Fruit fly (Drosophila melanogaster) whole organism: ENCODE measurements around the gene CG33722.

Source experiments
- CG8478 ChIP-seq: fragments of >200 bp; optimal IDR thresholded peaks from 2 replicates; lab custom pipeline; 2018; ENCODE audit warnings: inconsistent platforms
- Dll ChIP-seq: fragments of >200 bp; optimal IDR thresholded peaks from 2 replicates; lab custom pipeline; 2017
- EcR ChIP-seq, 2 experiments: fragments of >200 bp; optimal IDR thresholded peaks; 2 replicates each; lab custom pipeline; 2017; ENCODE audit warnings: missing biosample characterization in 2 of 2, missing genetic modification characterization in 2 of 2, missing genetic modification reagents in 2 of 2
- pan ChIP-seq: fragments of >200 bp; optimal IDR thresholded peaks from 2 replicates; lab custom pipeline; 2017
- psq ChIP-seq: fragments of >200 bp; optimal IDR thresholded peaks from 2 replicates; lab custom pipeline; 2017
- usp ChIP-seq: fragments of >200 bp; optimal IDR thresholded peaks from 2 replicates; lab custom pipeline; 2017; ENCODE audit warnings: missing biosample characterization, missing genetic modification characterization, mixed read lengths

CG33722 gene

DNA sequence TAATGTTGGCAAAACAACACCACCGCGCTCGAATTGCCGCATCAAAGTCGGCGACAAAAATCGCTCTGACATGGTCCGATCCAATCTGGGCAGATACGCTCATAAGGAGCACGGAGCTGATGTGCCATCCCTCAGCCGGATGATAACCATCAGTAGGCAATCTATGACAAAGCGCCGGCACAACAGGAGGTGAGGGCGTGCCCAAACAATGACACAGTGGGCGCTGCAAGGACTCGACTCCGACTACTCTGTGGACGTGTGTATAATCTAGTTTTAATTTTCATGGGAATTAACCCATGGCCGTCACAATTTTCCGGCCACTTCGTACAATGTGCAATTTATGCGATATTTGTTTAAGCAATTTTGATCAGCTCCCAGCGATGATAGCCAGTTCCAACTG lies 31.2 kb downstream of the CG33722 start:
- TF ChIP-seq pan (no peak), usp (GFP tag; lab: Kevin White, UChicago) (no peak)

DNA sequence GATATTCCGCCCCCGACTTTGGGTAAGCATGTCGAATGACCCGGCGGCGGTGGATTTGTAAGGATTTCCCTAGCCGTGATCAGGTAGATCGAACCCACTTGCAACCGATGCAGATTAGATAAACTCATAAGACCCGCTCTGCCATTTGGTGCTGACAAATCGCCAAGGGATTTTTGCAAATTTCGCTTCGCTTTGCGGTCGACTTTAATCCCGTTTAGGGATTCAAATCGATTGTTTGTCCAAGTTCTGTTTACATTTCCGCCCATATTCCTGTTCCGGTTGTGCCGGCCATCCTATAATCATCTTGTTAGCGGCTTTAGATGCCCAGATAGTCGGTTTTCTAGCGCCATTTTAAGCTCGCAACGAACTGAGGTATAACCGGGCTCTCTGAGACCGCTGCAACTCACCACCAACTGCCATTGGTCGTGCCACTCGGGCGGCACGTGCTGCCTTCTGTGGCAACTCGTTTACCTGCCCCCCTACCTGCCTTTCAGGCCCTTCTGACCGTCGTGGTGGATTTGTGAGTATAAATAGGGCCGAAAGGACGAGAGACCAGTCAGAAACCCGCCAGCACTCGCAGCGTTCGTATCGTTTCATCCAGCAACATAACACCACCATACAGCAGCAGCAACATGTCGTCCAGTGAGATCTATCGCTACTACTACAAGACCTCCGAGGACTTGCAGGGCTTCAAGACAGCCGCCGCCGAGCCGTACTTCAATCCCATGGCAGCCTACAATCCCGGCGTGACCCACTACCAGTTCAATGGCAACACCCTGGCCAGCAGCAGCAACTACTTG lies 33.8 kb downstream of the CG33722 start, which contains the start of gene ato:
Gene ato (plus strand): TSS at position 559 of the 800 bp plus-strand sequence.
- TF ChIP-seq usp (GFP tag; lab: Kevin White, UChicago): no peak
- TF ChIP-seq Dll (lab: Kevin White, UChicago): no peak
- no peak for TF ChIP-seq pan
- TF ChIP-seq psq (lab: Kevin White, UChicago): no peak
- no peak for TF ChIP-seq EcR (GFP tag; optimal IDR thresholded peaks at IDR 0.05; lab: Kevin White, UChicago)
- no peak for TF ChIP-seq CG8478 (lab: Kevin White, UChicago)

DNA sequence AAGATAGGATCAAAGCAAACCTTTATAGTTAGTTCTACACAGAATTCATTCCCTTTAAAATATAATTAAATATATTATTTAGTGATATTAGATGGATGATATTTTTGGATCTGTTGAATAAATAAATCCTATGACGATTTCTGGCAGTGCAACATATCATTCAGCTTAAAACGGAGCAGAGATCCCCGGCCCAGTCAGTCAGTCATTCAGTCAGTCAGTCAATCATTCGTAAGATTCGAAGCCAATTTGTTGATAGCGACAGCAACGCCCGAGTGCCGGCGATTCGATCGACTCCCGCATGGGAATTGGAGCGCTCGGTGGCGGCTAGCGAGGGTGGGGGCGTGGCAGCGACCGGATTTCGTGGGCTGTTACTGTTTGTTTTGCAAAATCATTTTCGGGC lies 36.1 kb downstream of the CG33722 start:
- TF ChIP-seq psq (lab: Kevin White, UChicago): no peak
- TF ChIP-seq EcR (GFP tag; optimal IDR thresholded peaks at IDR 0.05; lab: Kevin White, UChicago): no peak
- no peak for TF ChIP-seq usp (GFP tag; lab: Kevin White, UChicago)
- TF ChIP-seq CG8478 (lab: Kevin White, UChicago): no peak
- no peak for TF ChIP-seq pan
- no peak for TF ChIP-seq Dll (lab: Kevin White, UChicago)

DNA sequence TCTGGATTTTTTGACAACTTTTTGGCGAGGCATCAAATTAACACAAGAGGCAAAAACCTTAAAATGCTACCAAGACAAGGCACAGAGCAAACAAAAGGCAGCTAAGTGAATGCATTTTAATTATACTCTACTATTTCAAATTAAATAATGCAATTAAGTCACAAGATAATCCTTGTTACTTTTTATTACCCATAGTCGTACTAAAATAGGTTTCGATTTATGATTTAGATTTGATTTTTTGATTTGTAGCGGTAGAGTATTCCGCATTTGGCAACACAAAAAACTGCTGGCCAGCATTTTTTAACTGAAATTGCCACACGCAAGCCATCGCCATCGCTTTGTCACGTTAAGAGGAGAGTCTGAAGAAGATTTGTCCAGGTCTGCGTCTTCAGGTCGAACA lies 38.9 kb downstream of the CG33722 start:
- TF ChIP-seq usp (GFP tag; lab: Kevin White, UChicago): no peak
- TF ChIP-seq psq (lab: Kevin White, UChicago): no peak

DNA sequence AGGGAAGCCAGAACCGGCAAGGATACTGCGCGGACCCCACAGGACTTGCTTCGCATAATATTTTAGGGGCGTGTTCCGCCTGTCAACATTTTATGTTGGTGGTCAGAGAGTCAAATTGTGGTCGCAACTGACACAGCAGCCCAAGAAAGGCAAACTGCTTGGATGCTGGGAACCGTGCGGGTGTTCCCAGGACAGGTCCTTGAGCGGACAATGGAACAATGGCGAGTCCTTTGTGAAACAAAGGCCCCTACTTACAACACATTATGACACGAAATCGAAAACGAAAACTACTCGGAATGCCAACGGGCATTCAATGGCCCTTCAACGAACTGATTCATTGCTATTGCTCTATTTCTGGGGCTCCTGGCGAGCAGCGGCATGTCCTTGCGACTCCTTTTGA lies 40.4 kb downstream of the CG33722 start:
- TF ChIP-seq psq (lab: Kevin White, UChicago) (no peak), Dll (lab: Kevin White, UChicago) (no peak), pan (no peak), EcR (GFP tag; optimal IDR thresholded peaks at IDR 0.05; lab: Kevin White, UChicago) (no peak), usp (GFP tag; lab: Kevin White, UChicago) (no peak), CG8478 (lab: Kevin White, UChicago) (no peak)

DNA sequence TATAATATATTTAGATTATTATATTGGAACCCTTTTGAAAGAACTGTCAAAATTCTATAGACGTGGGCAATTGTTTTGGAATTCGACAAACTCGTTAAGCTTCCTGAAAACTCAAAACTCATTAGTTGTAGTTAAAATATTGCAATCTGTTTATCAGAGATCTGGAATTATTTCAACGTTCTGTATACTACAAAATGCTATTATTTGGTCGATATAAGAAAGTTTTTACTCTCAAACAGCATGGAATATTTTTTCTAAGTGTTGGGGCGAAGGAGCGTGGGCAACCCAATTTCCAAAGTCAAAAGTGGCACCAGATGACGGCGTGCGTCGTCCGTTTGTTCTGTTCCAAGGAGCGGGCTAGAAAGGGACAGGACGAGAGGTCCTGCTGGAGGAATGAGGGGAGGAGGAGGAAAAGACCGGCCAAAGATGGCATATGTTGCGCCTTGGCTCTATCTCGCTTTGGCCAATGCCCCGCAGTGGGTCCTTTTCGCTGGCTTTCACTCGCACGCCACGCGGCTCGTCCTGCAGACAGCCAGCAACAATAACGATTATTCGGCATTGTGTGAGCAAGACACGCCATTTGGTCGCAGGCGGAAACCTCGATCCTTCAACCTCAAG lies 42.0 kb downstream of the CG33722 start:
- TF ChIP-seq CG8478 (lab: Kevin White, UChicago): no peak
- no peak for TF ChIP-seq pan
- TF ChIP-seq EcR (GFP tag; optimal IDR thresholded peaks at IDR 0.05; lab: Kevin White, UChicago): no peak
- TF ChIP-seq Dll (lab: Kevin White, UChicago): no peak
- TF ChIP-seq usp (GFP tag; lab: Kevin White, UChicago): no peak
- TF ChIP-seq psq (lab: Kevin White, UChicago): no peak

DNA sequence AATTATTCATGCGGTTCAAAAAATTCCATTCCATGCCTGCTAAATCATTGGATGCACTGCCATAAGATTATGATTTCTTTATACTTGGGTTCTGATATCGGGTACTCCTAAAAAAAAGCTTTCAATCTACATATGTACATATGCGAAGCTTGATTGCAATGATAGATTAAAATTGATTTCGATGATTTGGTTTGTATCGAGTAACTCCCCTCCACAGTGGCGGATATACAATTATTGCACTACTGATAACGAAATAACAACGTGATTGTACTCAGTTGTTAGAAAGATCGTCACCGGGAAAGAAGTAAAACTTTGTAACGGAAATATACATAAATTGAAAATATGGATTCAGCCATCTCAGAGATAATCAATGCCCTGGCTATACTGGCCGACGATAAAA lies 43.8 kb downstream of the CG33722 start, which contains the start of gene Nazo:
Gene Nazo (plus strand): TSS at position 180 of the 400 bp plus-strand sequence.
- no peak for TF ChIP-seq Dll (lab: Kevin White, UChicago)
- no peak for TF ChIP-seq pan
- no peak for TF ChIP-seq psq (lab: Kevin White, UChicago)
- no peak for TF ChIP-seq usp (GFP tag; lab: Kevin White, UChicago)
- no peak for TF ChIP-seq CG8478 (lab: Kevin White, UChicago)
- no peak for TF ChIP-seq EcR (GFP tag; optimal IDR thresholded peaks at IDR 0.05; lab: Kevin White, UChicago)

DNA sequence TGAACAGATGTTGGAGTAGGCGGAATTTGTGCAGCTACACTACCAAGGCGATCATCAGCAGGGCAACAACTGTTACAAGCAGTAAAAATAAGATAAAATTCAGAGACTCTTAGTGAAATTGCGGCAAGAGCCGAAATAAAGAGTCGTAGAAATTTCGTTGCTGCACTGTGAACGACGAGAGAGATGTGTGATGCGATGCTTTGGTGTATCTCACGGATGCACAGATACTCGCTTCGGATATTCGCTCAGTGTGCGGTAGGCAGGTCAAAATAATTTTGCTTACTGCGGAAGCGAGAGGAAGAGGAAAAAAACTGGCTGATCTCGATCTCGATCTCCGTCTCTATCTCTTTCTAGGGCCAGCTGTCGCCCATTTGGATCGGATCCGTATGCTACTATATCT lies 44.9 kb downstream of the CG33722 start:
- TF ChIP-seq CG8478 (lab: Kevin White, UChicago): no peak
- TF ChIP-seq pan: no peak
- no peak for TF ChIP-seq EcR (GFP tag; optimal IDR thresholded peaks at IDR 0.05; lab: Kevin White, UChicago)
- TF ChIP-seq psq (lab: Kevin White, UChicago): no peak
- TF ChIP-seq usp (GFP tag; lab: Kevin White, UChicago): no peak
- no peak for TF ChIP-seq Dll (lab: Kevin White, UChicago)

DNA sequence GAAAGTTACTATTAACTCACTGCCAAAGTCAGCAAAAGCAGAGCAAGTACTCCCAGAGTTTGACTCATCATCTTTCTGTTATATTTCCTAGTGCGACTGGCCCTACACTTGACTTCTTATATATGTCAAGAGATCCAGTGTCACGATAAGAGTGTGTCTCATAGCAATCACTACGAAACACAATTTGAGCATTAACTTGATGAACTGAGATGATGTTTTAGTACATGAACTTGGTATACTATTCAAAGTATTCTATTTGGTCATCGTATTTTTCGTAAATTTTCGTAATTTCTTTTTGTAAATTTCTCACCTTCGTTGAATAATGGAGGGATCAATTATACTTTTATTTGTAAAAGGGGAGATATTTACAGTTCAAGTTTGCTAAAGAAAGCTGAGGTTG lies 46.6 kb downstream of the CG33722 start, which contains the start of gene CG11672:
Gene CG11672 (minus strand): TSS at position 101 of the 400 bp plus-strand sequence.
- TF ChIP-seq Dll (lab: Kevin White, UChicago): no peak

DNA sequence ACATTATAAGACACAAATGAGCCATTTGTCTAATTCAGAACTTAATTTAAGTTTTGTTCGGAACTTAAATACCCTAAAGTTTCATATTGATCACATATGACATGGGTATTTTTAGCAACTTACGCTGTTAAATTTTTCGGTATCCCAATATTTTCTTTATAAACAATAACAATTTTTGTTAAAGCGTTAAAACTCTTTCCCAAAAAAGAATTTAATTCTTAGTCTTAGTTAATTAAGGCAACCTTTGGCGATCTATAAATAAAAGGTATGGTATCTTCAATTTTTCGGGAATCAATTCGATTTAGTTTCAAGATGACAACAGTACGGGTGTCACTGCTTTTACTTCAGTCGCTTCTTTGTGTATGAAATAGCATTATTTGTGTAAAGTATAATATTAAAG lies 47.1 kb downstream of the CG33722 start, which contains the start of gene CG31464:
Gene CG31464 (plus strand): TSS at position 301 of the 400 bp plus-strand sequence.
- no peak for TF ChIP-seq EcR (GFP tag; optimal IDR thresholded peaks at IDR 0.05; lab: Kevin White, UChicago)
- no peak for TF ChIP-seq CG8478 (lab: Kevin White, UChicago)
- TF ChIP-seq Dll (lab: Kevin White, UChicago): no peak
- no peak for TF ChIP-seq usp (GFP tag; lab: Kevin White, UChicago)
- TF ChIP-seq psq (lab: Kevin White, UChicago): no peak

DNA sequence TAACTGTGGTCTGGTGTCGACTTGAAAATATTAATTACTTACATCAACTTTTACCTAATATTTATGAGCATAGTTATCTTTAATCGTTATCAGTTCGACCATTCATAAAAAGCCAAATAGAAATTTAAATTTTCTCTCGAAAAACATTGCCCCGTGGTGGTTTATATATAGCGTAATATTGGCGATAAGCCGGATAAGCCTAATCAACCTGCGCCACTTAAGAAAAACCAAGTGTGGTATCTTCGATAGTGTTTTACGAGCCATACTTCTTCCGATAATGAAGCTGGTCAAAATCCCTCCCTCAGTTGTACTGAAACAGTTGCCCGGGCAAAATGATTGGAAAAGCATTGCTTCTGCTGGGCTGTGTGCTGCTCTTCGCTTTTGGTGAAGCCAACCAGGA lies 48.2 kb downstream of the CG33722 start, which contains the start of gene CG31463:
Gene CG31463 (plus strand): TSS at position 302 of the 400 bp plus-strand sequence.
- TF ChIP-seq CG8478 (lab: Kevin White, UChicago) (no peak), psq (lab: Kevin White, UChicago) (no peak)
